Worm (Caenorhabditis elegans) whole organism, L4 larva: ENCODE results near the gene K08D8.7.

Source experiments
- D1046.2 ChIP-seq: fragments of 200-800 bp; sonication (Bioruptor generic); IDR thresholded peaks from 2 replicates; pipeline ENCODE4 v1.3.6; 2022; ENCODE audit warnings: missing genetic modification characterization, missing compliant biosample characterization
- F10B5.3 ChIP-seq: sonication (generic microtip); optimal IDR thresholded peaks from 2 replicates; lab custom pipeline; 2016; ENCODE audit warnings: mild to moderate bottlenecking, missing genetic modification characterization, missing compliant biosample characterization
- F26F4.8 ChIP-seq: fragments of 200-800 bp; sonication (Bioruptor generic); conservative IDR thresholded peaks from 2 replicates; pipeline ENCODE4 v1.3.6; 2022; ENCODE audit warnings: missing genetic modification characterization, missing compliant biosample characterization
- F37D6.2 ChIP-seq: sonication (generic microtip); optimal IDR thresholded peaks from 2 replicates; lab custom pipeline; 2016; ENCODE audit warnings: mild to moderate bottlenecking, missing genetic modification characterization, missing compliant biosample characterization
- F44E2.7 ChIP-seq: fragments of 200-800 bp; sonication (Bioruptor generic); IDR thresholded peaks from 2 replicates; pipeline ENCODE4 v2.1.2; 2022; ENCODE audit warnings: missing genetic modification characterization, missing compliant biosample characterization
- T20F7.1 ChIP-seq: fragments of 200-800 bp; sonication (Bioruptor generic); optimal IDR thresholded peaks from 2 replicates; lab custom pipeline; 2018; ENCODE audit warnings: mild to moderate bottlenecking, missing genetic modification characterization, missing compliant biosample characterization
- T26A8.4 ChIP-seq: fragments of 200-800 bp; sonication (Bioruptor generic); IDR thresholded peaks from 2 replicates; pipeline ENCODE4 v1.3.6; 2022; ENCODE audit warnings: missing genetic modification characterization, missing compliant biosample characterization
- Y5F2A.4 ChIP-seq: fragments of 200-800 bp; sonication (Bioruptor generic); optimal IDR thresholded peaks from 2 replicates; lab custom pipeline; 2018; ENCODE audit warnings: mild to moderate bottlenecking, missing genetic modification characterization, missing compliant biosample characterization
- ZK337.2 ChIP-seq: fragments of 200-800 bp; sonication (Bioruptor generic); IDR thresholded peaks from 2 replicates; pipeline ENCODE4 v1.3.6; 2022; ENCODE audit warnings: missing genetic modification reagents, missing genetic modification characterization, missing compliant biosample characterization
- ZK546.5 ChIP-seq, 2 experiments: sonication (generic microtip); optimal IDR thresholded peaks; 2 replicates each; lab custom pipeline; 2017; ENCODE audit warnings: missing biosample characterization in 2 of 2, missing genetic modification characterization in 2 of 2
- aha-1 ChIP-seq: fragments of 150-350 bp; peaks from one replicate; lab custom pipeline; 2014; ENCODE audit warnings: missing biosample characterization, missing genetic modification characterization
- arid-1 ChIP-seq: fragments of 200-800 bp; sonication (Bioruptor generic); conservative IDR thresholded peaks from 2 replicates; pipeline ENCODE4 v1.3.6; 2022; ENCODE audit warnings: missing genetic modification reagents, missing genetic modification characterization, missing compliant biosample characterization
- ceh-20 ChIP-seq: fragments of 200-800 bp; sonication (Bioruptor generic); IDR thresholded peaks from 2 replicates; pipeline ENCODE4 v1.3.6; 2022; ENCODE audit warnings: missing genetic modification reagents, missing genetic modification characterization, missing compliant biosample characterization
- ceh-32 ChIP-seq: sonication (generic microtip); optimal IDR thresholded peaks from 2 replicates; lab custom pipeline; 2016; ENCODE audit warnings: mild to moderate bottlenecking, missing genetic modification characterization, missing compliant biosample characterization; ENCODE audit not compliant: poor library complexity
- cey-2 ChIP-seq: sonication (generic microtip); optimal IDR thresholded peaks from 3 replicates; lab custom pipeline; 2017; ENCODE audit warnings: missing genetic modification characterization, mild to moderate bottlenecking, missing compliant biosample characterization, antibody characterized with exemption, borderline replicate concordance; ENCODE audit not compliant: insufficient read depth
- daf-8 ChIP-seq: fragments of 200-800 bp; sonication (Bioruptor generic); IDR thresholded peaks from 2 replicates; pipeline ENCODE4 v1.3.6; 2022; ENCODE audit warnings: missing genetic modification characterization, missing compliant biosample characterization
- dmd-6 ChIP-seq: fragments of 200-800 bp; sonication (Bioruptor generic); IDR thresholded peaks from 2 replicates; pipeline ENCODE4 v1.3.6; 2022; ENCODE audit warnings: missing genetic modification reagents, missing genetic modification characterization, missing compliant biosample characterization
- dmd-8 ChIP-seq: fragments of 200-800 bp; sonication (Bioruptor generic); IDR thresholded peaks from 2 replicates; pipeline ENCODE4 v1.3.6; 2022; ENCODE audit warnings: missing genetic modification characterization, missing compliant biosample characterization
- dmd-9 ChIP-seq: fragments of 200-800 bp; sonication (Bioruptor generic); IDR thresholded peaks from 2 replicates; pipeline ENCODE4 v1.3.6; 2022; ENCODE audit warnings: missing genetic modification reagents, missing genetic modification characterization, missing compliant biosample characterization
- duxl-1 ChIP-seq: sonication (generic microtip); optimal IDR thresholded peaks from 2 replicates; lab custom pipeline; 2016; ENCODE audit warnings: mild to moderate bottlenecking, missing genetic modification characterization, moderate library complexity, missing compliant biosample characterization; ENCODE audit not compliant: poor library complexity
- dve-1 ChIP-seq: sonication (generic microtip); optimal IDR thresholded peaks from 2 replicates; lab custom pipeline; 2017; ENCODE audit warnings: antibody characterized with exemption, mild to moderate bottlenecking, missing genetic modification characterization, missing compliant biosample characterization; ENCODE audit not compliant: insufficient read depth
- egl-27 ChIP-seq: sonication (generic microtip); optimal IDR thresholded peaks from 3 replicates; lab custom pipeline; 2017; ENCODE audit warnings: missing biosample characterization, missing genetic modification reagents, missing genetic modification characterization
- fos-1 ChIP-seq: fragments of 150-350 bp; optimal IDR thresholded peaks from 2 replicates; lab custom pipeline; 2014; ENCODE audit warnings: missing biosample characterization, missing genetic modification characterization
- hlh-11 ChIP-seq: fragments of 200-800 bp; sonication (Bioruptor generic); optimal IDR thresholded peaks from 2 replicates; lab custom pipeline; 2018; ENCODE audit warnings: mild to moderate bottlenecking, missing genetic modification characterization, missing compliant biosample characterization
- lim-7 ChIP-seq: fragments of 200-800 bp; sonication (Bioruptor generic); IDR thresholded peaks from 2 replicates; pipeline ENCODE4 v1.3.6; 2022; ENCODE audit warnings: missing genetic modification characterization, missing compliant biosample characterization
- lin-1 ChIP-seq: fragments of 200-800 bp; sonication (Bioruptor generic); IDR thresholded peaks from 2 replicates; pipeline ENCODE4 v1.3.6; 2022; ENCODE audit warnings: missing genetic modification reagents, missing genetic modification characterization, missing compliant biosample characterization
- madf-9 ChIP-seq: fragments of 200-800 bp; sonication (Bioruptor generic); conservative IDR thresholded peaks from 2 replicates; pipeline ENCODE4 v1.3.6; 2022; ENCODE audit warnings: missing genetic modification reagents, missing genetic modification characterization, missing compliant biosample characterization
- mdl-1 ChIP-seq, 2 experiments: fragments of 150-350 bp in 1 of 2; sonication (generic microtip) in 1 of 2; optimal IDR thresholded peaks; 2 replicates each; lab custom pipeline; 2014 to 2017; ENCODE audit warnings: missing biosample characterization in 2 of 2, missing genetic modification characterization in 2 of 2
- mdt-29 ChIP-seq: fragments of 200-800 bp; sonication (Bioruptor generic); IDR thresholded peaks from 2 replicates; pipeline ENCODE4 v1.3.6; 2022; ENCODE audit warnings: missing genetic modification reagents, missing genetic modification characterization, missing compliant biosample characterization
- mep-1 ChIP-seq: fragments of 150-350 bp; sonication (generic microtip); optimal IDR thresholded peaks from 3 replicates; lab custom pipeline; 2014; ENCODE audit warnings: missing biosample characterization, missing genetic modification characterization
- nhr-102 ChIP-seq: sonication (generic microtip); optimal IDR thresholded peaks from 2 replicates; lab custom pipeline; 2016; ENCODE audit warnings: mild to moderate bottlenecking, missing genetic modification characterization, moderate library complexity, missing compliant biosample characterization
- nhr-25 ChIP-seq: sonication (generic microtip); optimal IDR thresholded peaks from 2 replicates; lab custom pipeline; 2017; ENCODE audit warnings: missing genetic modification characterization, mild to moderate bottlenecking, missing compliant biosample characterization, antibody characterized with exemption, moderate library complexity, borderline replicate concordance; ENCODE audit not compliant: insufficient read depth
- nhr-28 ChIP-seq: fragments of 150-350 bp; optimal IDR thresholded peaks from 2 replicates; lab custom pipeline; 2014; ENCODE audit warnings: missing biosample characterization, missing genetic modification characterization
- nhr-41 ChIP-seq: fragments of 200-800 bp; sonication (Bioruptor generic); IDR thresholded peaks from 2 replicates; pipeline ENCODE4 v1.3.6; 2022; ENCODE audit warnings: missing genetic modification reagents, missing genetic modification characterization, missing compliant biosample characterization
- nhr-42 ChIP-seq: fragments of 200-800 bp; sonication (Bioruptor generic); IDR thresholded peaks from 2 replicates; pipeline ENCODE4 v1.3.6; 2022; ENCODE audit warnings: missing genetic modification characterization, missing compliant biosample characterization
- nhr-48 ChIP-seq: sonication (generic microtip); optimal IDR thresholded peaks from 2 replicates; lab custom pipeline; 2016; ENCODE audit warnings: mild to moderate bottlenecking, missing genetic modification characterization, missing compliant biosample characterization
- nhr-6 ChIP-seq: fragments of 150-350 bp; optimal IDR thresholded peaks from 2 replicates; lab custom pipeline; 2014; ENCODE audit warnings: missing biosample characterization, missing genetic modification characterization
- nhr-77 ChIP-seq: fragments of 150-350 bp; optimal IDR thresholded peaks from 2 replicates; lab custom pipeline; 2014; ENCODE audit warnings: missing biosample characterization, missing genetic modification characterization
- pqm-1 ChIP-seq: sonication (generic microtip); optimal IDR thresholded peaks from 2 replicates; lab custom pipeline; 2017; ENCODE audit warnings: missing biosample characterization, missing genetic modification characterization
- set-16 ChIP-seq: fragments of 200-800 bp; sonication (Bioruptor generic); IDR thresholded peaks from 2 replicates; pipeline ENCODE4 v1.3.6; 2022; ENCODE audit warnings: missing genetic modification reagents, missing genetic modification characterization, missing compliant biosample characterization
- zfp-2 ChIP-seq: sonication (generic microtip); optimal IDR thresholded peaks from 2 replicates; lab custom pipeline; 2016; ENCODE audit warnings: mild to moderate bottlenecking, missing genetic modification characterization, missing compliant biosample characterization
- zip-11 ChIP-seq: fragments of 200-800 bp; sonication (Bioruptor generic); IDR thresholded peaks from 2 replicates; pipeline ENCODE4 v1.3.6; 2022; ENCODE audit warnings: missing genetic modification characterization, missing compliant biosample characterization
- ztf-11 ChIP-seq: fragments of 150-350 bp; optimal IDR thresholded peaks from 2 replicates; lab custom pipeline; 2014; ENCODE audit warnings: missing biosample characterization, missing genetic modification characterization

The K08D8.7 gene

ce11 chrIV:12865884-12866283 lies 30.7 kb upstream of the K08D8.7 start, which contains the start of gene clec-186 (continued):
- TF ChIP-seq ZK337.2 = no peak
- peak; percentile 95 for TF ChIP-seq dmd-6 (GFP tag; lab: Robert Waterston, UW)
- TF ChIP-seq dve-1 (tag; lab: Kevin White, UChicago) = peak; percentile 60
- TF ChIP-seq mdt-29 = no peak
- no peak for TF ChIP-seq fos-1 (tag; lab: Kevin White, UChicago)
- no peak for TF ChIP-seq ceh-20
- no peak for TF ChIP-seq mdl-1 (tag; optimal IDR thresholded peaks at IDR 0.05; lab: Kevin White, UChicago)
- no peak for TF ChIP-seq zfp-2 (tag; lab: Kevin White, UChicago)
- TF ChIP-seq aha-1 (tag; lab: Kevin White, UChicago) = no peak
- TF ChIP-seq nhr-77 (tag; lab: Kevin White, UChicago) = peak; percentile 38
- TF ChIP-seq madf-9 = no peak
- TF ChIP-seq dmd-8 (GFP tag; lab: Robert Waterston, UW) = no peak
- peak; percentile 29 for TF ChIP-seq nhr-6 (tag; lab: Kevin White, UChicago)
- peak; percentile 84 for TF ChIP-seq pqm-1 (tag; lab: Kevin White, UChicago)
- TF ChIP-seq D1046.2 (GFP tag; lab: Robert Waterston, UW) = no peak
- TF ChIP-seq ZK546.5 (tag; optimal IDR thresholded peaks at IDR 0.05; lab: Kevin White, UChicago) = no peak
- TF ChIP-seq zip-11 (GFP tag; lab: Robert Waterston, UW) = no peak
- TF ChIP-seq nhr-41 (GFP tag; lab: Robert Waterston, UW) = peak; percentile 80; the same call in 1 of the 2 replicates
- TF ChIP-seq dmd-9 = no peak
- TF ChIP-seq egl-27 (tag; lab: Kevin White, UChicago) = no peak
- TF ChIP-seq nhr-102 (tag; lab: Kevin White, UChicago) = no peak
- TF ChIP-seq set-16 (GFP tag; lab: Robert Waterston, UW) = no peak
- TF ChIP-seq duxl-1 (tag; lab: Kevin White, UChicago) = no peak
- no peak for TF ChIP-seq nhr-42 (GFP tag; lab: Robert Waterston, UW)
- TF ChIP-seq ceh-32 (tag; lab: Kevin White, UChicago) = no peak
- no peak for TF ChIP-seq mep-1 (tag; lab: Kevin White, UChicago)
- TF ChIP-seq lim-7 = no peak
- TF ChIP-seq Y5F2A.4 (GFP tag; lab: Kevin White, UChicago) = no peak
- TF ChIP-seq daf-8 (GFP tag; lab: Robert Waterston, UW) = no peak
- no peak for TF ChIP-seq T20F7.1 (GFP tag; lab: Kevin White, UChicago)
- no peak for TF ChIP-seq cey-2 (tag; lab: Kevin White, UChicago)
- TF ChIP-seq T26A8.4 (GFP tag; lab: Robert Waterston, UW) = no peak
- no peak for TF ChIP-seq nhr-25 (tag; lab: Kevin White, UChicago)
- TF ChIP-seq, all 104 proteins: peak for 13

- TF ChIP-seq F26F4.8 (GFP tag; lab: Robert Waterston, UW) (no peak), F37D6.2 (no peak), F10B5.3 (tag; lab: Kevin White, UChicago) (no peak), mdt-29 (no peak), hlh-11 (tag; lab: Kevin White, UChicago) (peak; percentile 44), lin-1 (no peak), ceh-20 (no peak), mdl-1 (tag; optimal IDR thresholded peaks at IDR 0.05; lab: Kevin White, UChicago) (no peak), F44E2.7 (no peak), pqm-1 (tag; lab: Kevin White, UChicago) (peak; percentile 73), ztf-11 (tag; lab: Kevin White, UChicago) (no peak), nhr-28 (peak; percentile 11), dmd-6 (GFP tag; lab: Robert Waterston, UW) (peak; percentile 71; the same call in 1 of the 2 replicates), nhr-48 (tag; lab: Kevin White, UChicago) (peak; percentile 4), arid-1 (GFP tag; lab: Robert Waterston, UW) (no peak)
Measured at ce11 chrIV:12869383-12869782, 27.2 kb upstream of the K08D8.7 start.
